Worm (Caenorhabditis elegans): Measurements from ENCODE around the gene sqv-3.

The sqv-3 gene

ce11 chrIII:9751074-9751473 is 29.1 kb downstream of the sqv-3 start, which contains the start of gene T05G5.5:
Gene T05G5.5, minus strand, starts transcription at chrIII:9751432.
- TF ChIP-seq dve-1 (tag; optimal IDR thresholded peaks at IDR 0.05) (no peak), ceh-30 (tag; optimal IDR thresholded peaks at IDR 0.05) (no peak), mec-3 (tag; optimal IDR thresholded peaks at IDR 0.05; ENCODE audit: borderline replicate concordance) (no peak), gmeb-2 (tag; optimal IDR thresholded peaks at IDR 0.05) (no peak), ceh-24 (tag; optimal IDR thresholded peaks at IDR 0.05) (no peak), nfya-1 (tag; optimal IDR thresholded peaks at IDR 0.05) (no peak), ceh-2 (tag; optimal IDR thresholded peaks at IDR 0.05) (no peak), pag-3 (tag; optimal IDR thresholded peaks at IDR 0.05; ENCODE audit: borderline replicate concordance) (no peak)

ce11 chrIII:9748694-9749093 is 31.5 kb downstream of the sqv-3 start, which contains the start of gene T05G5.4:
Gene T05G5.4, plus strand, starts transcription at chrIII:9748934.
- no peak for TF ChIP-seq elt-2 (tag; optimal IDR thresholded peaks at IDR 0.05)
- no peak for TF ChIP-seq sox-2 (GFP tag; IDR thresholded peaks at IDR 0.05)
- no peak for TF ChIP-seq gmeb-2 (tag; optimal IDR thresholded peaks at IDR 0.05)
- TF ChIP-seq hlh-30 (tag; optimal IDR thresholded peaks at IDR 0.05; ENCODE audit: insufficient read depth) = no peak
- no peak for TF ChIP-seq syd-9 (tag; optimal IDR thresholded peaks at IDR 0.05)
- no peak for TF ChIP-seq ceh-19 (GFP tag; optimal IDR thresholded peaks at IDR 0.05)
- TF ChIP-seq unc-55 (GFP tag; optimal IDR thresholded peaks at IDR 0.05) = no peak

DNA sequence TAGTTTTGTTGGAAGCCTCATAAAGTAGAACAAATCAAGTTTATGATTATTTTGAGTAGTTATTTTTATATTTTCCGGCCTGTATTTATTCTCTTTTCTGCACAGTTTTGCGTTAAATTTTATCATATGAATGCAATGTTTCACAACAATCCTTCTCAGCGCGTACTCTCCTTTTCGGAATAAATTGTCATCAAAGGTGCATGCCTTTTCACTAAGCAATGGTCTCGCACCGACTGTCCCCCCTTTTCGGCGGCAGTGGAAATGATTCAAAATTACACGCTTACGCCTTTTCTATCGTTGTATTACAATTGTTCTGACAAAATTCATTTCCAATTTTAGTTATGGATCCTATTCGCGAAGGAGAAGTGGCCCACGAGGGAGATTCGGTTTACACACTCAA is 33.0 kb downstream of the sqv-3 start, which contains the start of the genes iff-1 and cdk-1:
Gene iff-1, minus strand, starts transcription at position 61 of the 400 bp plus-strand sequence.
Gene cdk-1, plus strand, starts transcription at position 340 of the 400 bp plus-strand sequence.
- TF ChIP-seq dve-1 (tag; optimal IDR thresholded peaks at IDR 0.05) (no peak), unc-42 (tag; optimal IDR thresholded peaks at IDR 0.05) (peak; percentile 1), K02D7.2 (tag; optimal IDR thresholded peaks at IDR 0.05) (no peak), pax-1 (tag; optimal IDR thresholded peaks at IDR 0.05) (no peak), sox-2 (GFP tag; IDR thresholded peaks at IDR 0.05) (no peak), nfya-1 (tag; optimal IDR thresholded peaks at IDR 0.05) (peak; percentile 12), ceh-19 (GFP tag; optimal IDR thresholded peaks at IDR 0.05) (no peak), hlh-13 (GFP tag; optimal IDR thresholded peaks at IDR 0.05) (no peak), eyg-1 (tag; optimal IDR thresholded peaks at IDR 0.05) (no peak), unc-86 (tag; optimal IDR thresholded peaks at IDR 0.05) (no peak), madf-2 (tag; optimal IDR thresholded peaks at IDR 0.05) (no peak), odd-2 (tag; optimal IDR thresholded peaks at IDR 0.05) (no peak), ttx-3 (tag; optimal IDR thresholded peaks at IDR 0.05) (no peak), che-1 (tag; optimal IDR thresholded peaks at IDR 0.05) (no peak), ref-2 (tag; optimal IDR thresholded peaks at IDR 0.05) (no peak), ceh-9 (tag; optimal IDR thresholded peaks at IDR 0.05) (no peak), zip-5 (tag; optimal IDR thresholded peaks at IDR 0.05) (no peak), unc-3 (GFP tag; conservative IDR thresholded peaks at IDR 0.05) (no peak), unc-3 (tag; optimal IDR thresholded peaks at IDR 0.05) (no peak), hlh-15 (tag; optimal IDR thresholded peaks at IDR 0.05) (no peak), C38D4.7 (GFP tag; optimal IDR thresholded peaks at IDR 0.05) (no peak), ceh-31 (tag; optimal IDR thresholded peaks at IDR 0.05) (peak; percentile 8), dmd-4 (tag; optimal IDR thresholded peaks at IDR 0.05; ENCODE audit: borderline replicate concordance) (no peak)

DNA sequence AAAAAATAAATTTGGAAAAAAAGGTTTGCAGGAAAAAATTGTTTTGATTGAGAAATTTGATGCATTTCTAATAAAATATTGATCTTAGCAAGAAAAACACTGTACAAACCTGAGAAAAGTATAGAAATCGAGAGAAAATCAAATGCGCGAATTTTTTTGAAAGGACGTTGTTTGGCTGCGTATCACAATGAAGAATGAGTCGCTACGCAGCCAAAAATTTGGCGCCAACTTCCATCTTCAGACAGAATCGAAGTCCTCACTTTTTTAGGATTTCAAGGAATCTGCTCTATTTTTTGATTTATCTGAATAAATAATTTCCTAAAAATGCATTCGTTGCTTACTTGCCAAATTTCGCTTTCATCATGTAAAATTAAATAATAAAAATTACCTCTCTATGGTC is 33.5 kb downstream of the sqv-3 start:
- TF ChIP-seq ztf-16 (tag; optimal IDR thresholded peaks at IDR 0.05) = no peak

ce11 chrIII:9745333-9745897 is 34.7 kb downstream of the sqv-3 start:
- TF ChIP-seq ceh-45 (GFP tag; IDR thresholded peaks at IDR 0.05) (no peak), eyg-1 (tag; optimal IDR thresholded peaks at IDR 0.05) (no peak), ref-2 (tag; optimal IDR thresholded peaks at IDR 0.05) (peak; percentile 22), K02D7.2 (tag; optimal IDR thresholded peaks at IDR 0.05) (no peak), F13H6.1 (tag; optimal IDR thresholded peaks at IDR 0.05) (no peak), ceh-34 (tag; optimal IDR thresholded peaks at IDR 0.05) (peak; percentile 4), hlh-30 (tag; optimal IDR thresholded peaks at IDR 0.05; ENCODE audit: insufficient read depth) (no peak), pax-1 (tag; optimal IDR thresholded peaks at IDR 0.05) (no peak), ceh-6 (GFP tag; optimal IDR thresholded peaks at IDR 0.05) (no peak), dmd-4 (tag; optimal IDR thresholded peaks at IDR 0.05; ENCODE audit: borderline replicate concordance) (no peak), pros-1 (tag; optimal IDR thresholded peaks at IDR 0.05) (no peak), C08G9.2 (tag; optimal IDR thresholded peaks at IDR 0.05) (no peak), lim-6 (tag; optimal IDR thresholded peaks at IDR 0.05) (no peak), madf-2 (tag; optimal IDR thresholded peaks at IDR 0.05) (no peak), ceh-9 (tag; optimal IDR thresholded peaks at IDR 0.05) (no peak), lin-11 (tag; optimal IDR thresholded peaks at IDR 0.05) (no peak), nfya-1 (tag; optimal IDR thresholded peaks at IDR 0.05) (peak; percentile 11), sox-4 (tag; optimal IDR thresholded peaks at IDR 0.05) (no peak), tbx-2 (tag; optimal IDR thresholded peaks at IDR 0.05) (no peak)
